Fruit fly (Drosophila melanogaster) whole organism, embryonic: ENCODE measurements around the gene CG32066.
A peak's percentile ranks its signal among the peaks of the same experiment; 100 is the strongest.

Source experiments
- ATbp ChIP-seq: fragments of 200-800 bp; sonication (Bioruptor generic); optimal IDR thresholded peaks from 2 replicates; lab custom pipeline; 2017; ENCODE audit warnings: missing biosample characterization, mild to moderate bottlenecking, missing genetic modification characterization, missing genetic modification reagents
- Bdp1 ChIP-seq: fragments of 200-800 bp; sonication (Bioruptor generic); optimal IDR thresholded peaks from 3 replicates; lab custom pipeline; 2016; ENCODE audit warnings: missing biosample characterization, missing genetic modification characterization
- C15 ChIP-seq: fragments of 200-800 bp; sonication (Bioruptor generic); IDR thresholded peaks from 3 replicates; pipeline ENCODE4 v1.3.6; 2022; ENCODE audit warnings: missing biosample characterization, missing genetic modification characterization
- CG12391 ChIP-seq: fragments of 200-800 bp; sonication (Bioruptor generic); optimal IDR thresholded peaks from 3 replicates; lab custom pipeline; 2018; ENCODE audit warnings: missing biosample characterization, mild to moderate bottlenecking, missing genetic modification characterization, moderate library complexity
- CG13123 ChIP-seq: fragments of 200-800 bp; sonication (Bioruptor generic); optimal IDR thresholded peaks from 2 replicates; lab custom pipeline; 2016; ENCODE audit warnings: missing biosample characterization, missing genetic modification characterization
- CG13287 ChIP-seq: fragments of 200-800 bp; sonication (Bioruptor generic); IDR thresholded peaks from 2 replicates; pipeline ENCODE4 v1.3.6; 2022; ENCODE audit warnings: missing biosample characterization, missing genetic modification characterization; ENCODE audit not compliant: partially characterized antibody
- CG16813 ChIP-seq: fragments of 200-800 bp; sonication (Bioruptor generic); IDR thresholded peaks from 3 replicates; pipeline ENCODE4 v1.3.6; 2022; ENCODE audit warnings: missing biosample characterization, missing genetic modification characterization; ENCODE audit not compliant: partially characterized antibody
- CG16815 ChIP-seq: fragments of 200-800 bp; sonication (Bioruptor generic); optimal IDR thresholded peaks from 3 replicates; lab custom pipeline; 2017; ENCODE audit warnings: missing biosample characterization, mild to moderate bottlenecking, missing genetic modification characterization
- CG17612 ChIP-seq: fragments of 200-800 bp; sonication (Bioruptor generic); IDR thresholded peaks from 2 replicates; pipeline ENCODE4 v1.3.6; 2022; ENCODE audit warnings: missing biosample characterization, missing genetic modification characterization
- CG31224 ChIP-seq: fragments of 200-800 bp; sonication (Bioruptor generic); IDR thresholded peaks from 2 replicates; pipeline ENCODE4 v1.3.6; 2022; ENCODE audit warnings: missing biosample characterization, missing genetic modification characterization
- CG3995 ChIP-seq: fragments of 200-800 bp; sonication (Bioruptor generic); optimal IDR thresholded peaks from 3 replicates; lab custom pipeline; 2016; ENCODE audit warnings: missing biosample characterization, missing genetic modification characterization
- CG4360 ChIP-seq: fragments of 200-800 bp; sonication (Bioruptor generic); IDR thresholded peaks from 2 replicates; pipeline ENCODE4 v1.3.6; 2022; ENCODE audit warnings: missing biosample characterization, missing genetic modification characterization
- CG4617 ChIP-seq: fragments of 200-800 bp; sonication (Bioruptor generic); optimal IDR thresholded peaks from 3 replicates; lab custom pipeline; 2016; ENCODE audit warnings: missing biosample characterization, missing genetic modification characterization, borderline replicate concordance
- CG4820 ChIP-seq: fragments of 200-800 bp; sonication (Bioruptor generic); optimal IDR thresholded peaks from 3 replicates; lab custom pipeline; 2016; ENCODE audit warnings: missing biosample characterization, missing genetic modification characterization
- CG6791 ChIP-seq: fragments of 200-800 bp; sonication (Bioruptor generic); IDR thresholded peaks from 3 replicates; pipeline ENCODE4 v1.3.6; 2022; ENCODE audit warnings: missing biosample characterization, missing genetic modification characterization; ENCODE audit not compliant: partially characterized antibody
- CG7963 ChIP-seq: fragments of 200-800 bp; sonication (Bioruptor generic); IDR thresholded peaks from 3 replicates; pipeline ENCODE4 v1.3.6; 2022; ENCODE audit warnings: missing biosample characterization, missing genetic modification characterization; ENCODE audit not compliant: partially characterized antibody
- CG9609 ChIP-seq: fragments of 200-800 bp; sonication (Bioruptor generic); optimal IDR thresholded peaks from 3 replicates; lab custom pipeline; 2016; ENCODE audit warnings: missing biosample characterization, missing genetic modification characterization
- CG9797 ChIP-seq: fragments of 200-800 bp; sonication (Bioruptor generic); optimal IDR thresholded peaks from 3 replicates; lab custom pipeline; 2018; ENCODE audit warnings: missing biosample characterization, mild to moderate bottlenecking, missing genetic modification characterization
- CrebB ChIP-seq: fragments of 200-800 bp; sonication (Bioruptor generic); optimal IDR thresholded peaks from 3 replicates; lab custom pipeline; 2018; ENCODE audit warnings: missing biosample characterization, mild to moderate bottlenecking, missing genetic modification characterization
- Dad ChIP-seq: fragments of 200-800 bp; sonication (Bioruptor generic); optimal IDR thresholded peaks from 3 replicates; lab custom pipeline; 2016; ENCODE audit warnings: missing biosample characterization, missing genetic modification characterization
- Dip3 ChIP-seq: fragments of 200-800 bp; sonication (Bioruptor generic); optimal IDR thresholded peaks from 3 replicates; lab custom pipeline; 2016; ENCODE audit warnings: missing biosample characterization, missing genetic modification characterization
- Doc2 ChIP-seq: fragments of 200-800 bp; sonication (Bioruptor generic); IDR thresholded peaks from 2 replicates; pipeline ENCODE4 v1.3.6; 2022; ENCODE audit warnings: missing biosample characterization, missing genetic modification characterization
- E2f1 ChIP-seq: fragments of 200-800 bp; sonication (Bioruptor generic); IDR thresholded peaks from 2 replicates; pipeline ENCODE4 v1.3.6; 2022; ENCODE audit warnings: missing biosample characterization, missing genetic modification characterization
- Gsc ChIP-seq: fragments of 200-800 bp; sonication (Bioruptor generic); IDR thresholded peaks from 2 replicates; pipeline ENCODE4 v1.3.6; 2022; ENCODE audit warnings: missing biosample characterization, missing genetic modification characterization
- Gug ChIP-seq: fragments of 200-800 bp; sonication (Bioruptor generic); IDR thresholded peaks from 4 replicates; pipeline ENCODE4 v1.3.6; 2022; ENCODE audit warnings: missing biosample characterization, missing genetic modification characterization
- Hr39 ChIP-seq: fragments of >200 bp; optimal IDR thresholded peaks from 2 replicates; lab custom pipeline; 2017
- MESR4 ChIP-seq: fragments of 200-800 bp; sonication (Bioruptor generic); optimal IDR thresholded peaks from 2 replicates; lab custom pipeline; 2018; ENCODE audit warnings: missing biosample characterization, mild to moderate bottlenecking, missing genetic modification characterization, moderate library complexity
- Max ChIP-seq: fragments of 200-800 bp; sonication (Bioruptor generic); optimal IDR thresholded peaks from 2 replicates; lab custom pipeline; 2016; ENCODE audit warnings: missing biosample characterization, mild to moderate bottlenecking, missing genetic modification characterization
- Med ChIP-seq: fragments of 200-800 bp; sonication (Bioruptor generic); peaks from one replicate; lab custom pipeline; 2016; ENCODE audit warnings: missing biosample characterization, missing genetic modification characterization, mild to moderate bottlenecking, inconsistent platforms, moderate library complexity
- Mrtf ChIP-seq: fragments of 200-800 bp; sonication (Bioruptor generic); IDR thresholded peaks from 3 replicates; pipeline ENCODE4 v1.3.6; 2022; ENCODE audit warnings: missing biosample characterization, missing genetic modification characterization
- Sin3A ChIP-seq: fragments of >200 bp; optimal IDR thresholded peaks from 2 replicates; lab custom pipeline; 2018
- Stat92E ChIP-seq, 3 experiments: fragments of >200 bp in 2 of 3; fragments of 200-800 bp in 1 of 3; sonication (Bioruptor generic) in 1 of 3; optimal IDR thresholded peaks; 2 replicates each; lab custom pipeline; 2017 to 2019; ENCODE audit warnings: missing biosample characterization in 3 of 3, missing genetic modification characterization in 3 of 3, mild to moderate bottlenecking in 1 of 3, moderate library complexity in 1 of 3
- bbx ChIP-seq: fragments of 200-800 bp; sonication (Bioruptor generic); IDR thresholded peaks from 2 replicates; pipeline ENCODE4 v1.3.6; 2022; ENCODE audit warnings: missing biosample characterization, missing genetic modification characterization; ENCODE audit not compliant: partially characterized antibody
- br ChIP-seq: fragments of >200 bp; optimal IDR thresholded peaks from 2 replicates; lab custom pipeline; 2017
- cwo ChIP-seq: fragments of 200-800 bp; sonication (Bioruptor generic); optimal IDR thresholded peaks from 3 replicates; lab custom pipeline; 2017; ENCODE audit warnings: missing biosample characterization, missing genetic modification characterization, mild to moderate bottlenecking, moderate library complexity, missing genetic modification reagents
- dati ChIP-seq: fragments of 200-800 bp; sonication (Bioruptor generic); IDR thresholded peaks from 2 replicates; pipeline ENCODE4 v1.3.6; 2022; ENCODE audit warnings: missing biosample characterization, missing genetic modification characterization
- exex ChIP-seq: fragments of 200-800 bp; sonication (Bioruptor generic); optimal IDR thresholded peaks from 4 replicates; lab custom pipeline; 2018; ENCODE audit warnings: missing biosample characterization, mild to moderate bottlenecking, missing genetic modification characterization, moderate library complexity
- eyg ChIP-seq: fragments of 200-800 bp; sonication (Bioruptor generic); optimal IDR thresholded peaks from 3 replicates; lab custom pipeline; 2016; ENCODE audit warnings: missing biosample characterization, missing genetic modification characterization
- gfzf ChIP-seq: fragments of 200-800 bp; sonication (Bioruptor generic); optimal IDR thresholded peaks from 2 replicates; lab custom pipeline; 2016; ENCODE audit warnings: missing biosample characterization, mild to moderate bottlenecking, missing genetic modification characterization, moderate library complexity
- ham ChIP-seq: fragments of 200-800 bp; sonication (Bioruptor generic); IDR thresholded peaks from 2 replicates; pipeline ENCODE4 v1.3.6; 2022; ENCODE audit warnings: missing biosample characterization, missing genetic modification characterization
- lmd ChIP-seq: fragments of 200-800 bp; sonication (Bioruptor generic); IDR thresholded peaks from 2 replicates; pipeline ENCODE4 v1.3.6; 2022; ENCODE audit warnings: missing biosample characterization, missing genetic modification characterization
- mam ChIP-seq: fragments of 200-800 bp; sonication (Bioruptor generic); optimal IDR thresholded peaks from 3 replicates; lab custom pipeline; 2016; ENCODE audit warnings: missing biosample characterization, missing genetic modification characterization
- onecut ChIP-seq: fragments of 200-800 bp; sonication (Bioruptor generic); IDR thresholded peaks from 2 replicates; pipeline ENCODE4 v1.3.6; 2022; ENCODE audit warnings: missing biosample characterization, missing genetic modification characterization
- org-1 ChIP-seq: fragments of 200-800 bp; sonication (Bioruptor generic); optimal IDR thresholded peaks from 2 replicates; lab custom pipeline; 2017; ENCODE audit warnings: missing biosample characterization, missing genetic modification characterization
- prd ChIP-seq, 3 experiments: fragments of >200 bp in 2 of 3; fragments of 200-800 bp in 1 of 3; sonication (Bioruptor generic) in 1 of 3; optimal IDR thresholded peaks in 2 of 3; IDR thresholded peaks in 1 of 3; 2 replicates in 2 of 3; 3 replicates in 1 of 3; pipeline versions ENCODE4 v1.3.6 to Lab custom; 2017 to 2022; ENCODE audit warnings: missing biosample characterization in 1 of 3, missing genetic modification characterization in 1 of 3
- scrt ChIP-seq: fragments of 200-800 bp; sonication (Bioruptor generic); optimal IDR thresholded peaks from 2 replicates; lab custom pipeline; 2018; ENCODE audit warnings: missing biosample characterization, mild to moderate bottlenecking, missing genetic modification characterization, moderate library complexity
- shn ChIP-seq: fragments of 200-800 bp; sonication (Bioruptor generic); optimal IDR thresholded peaks from 3 replicates; lab custom pipeline; 2016; ENCODE audit warnings: missing biosample characterization, missing genetic modification characterization
- sqz ChIP-seq: fragments of 200-800 bp; sonication (Bioruptor generic); optimal IDR thresholded peaks from 3 replicates; lab custom pipeline; 2018; ENCODE audit warnings: missing biosample characterization, mild to moderate bottlenecking, missing genetic modification characterization
- tio ChIP-seq: fragments of 200-800 bp; sonication (Bioruptor generic); optimal IDR thresholded peaks from 2 replicates; lab custom pipeline; 2017; ENCODE audit warnings: missing biosample characterization, missing genetic modification characterization, inconsistent platforms
- ttk ChIP-seq: fragments of 200-800 bp; sonication (Bioruptor generic); IDR thresholded peaks from 2 replicates; pipeline ENCODE4 v2.1.2; 2022; ENCODE audit warnings: missing biosample characterization, missing genetic modification characterization
- vfl ChIP-seq: fragments of 200-800 bp; sonication (Bioruptor generic); optimal IDR thresholded peaks from 2 replicates; lab custom pipeline; 2016; ENCODE audit warnings: missing biosample characterization, missing genetic modification characterization
- wor ChIP-seq: fragments of 200-800 bp; sonication (Bioruptor generic); IDR thresholded peaks from 2 replicates; pipeline ENCODE4 v1.3.6; 2022; ENCODE audit warnings: missing biosample characterization, missing genetic modification characterization

The CG32066 gene

dm6 chr3L:10679711-10680154, 18.9 kb upstream of the CG32066 start (continued):
- TF ChIP-seq prd (optimal IDR thresholded peaks at IDR 0.05; lab: Kevin White, UChicago), result no peak
- TF ChIP-seq prd (GFP tag; IDR thresholded peaks at IDR 0.05; lab: Robert Waterston, UW), result 0 out of 3 replicates have a peak, but pooled peaks have one; percentile 12
- TF ChIP-seq bbx (GFP tag; lab: Robert Waterston, UW), result no peak
- peak; percentile 7 for TF ChIP-seq CG12391 (tag; lab: Kevin White, UChicago)
- no peak for TF ChIP-seq Sin3A (lab: Kevin White, UChicago)
- no peak for TF ChIP-seq wor
- no peak for TF ChIP-seq CG13123 (GFP tag; lab: Kevin White, UChicago)
- TF ChIP-seq scrt (GFP tag; lab: Kevin White, UChicago), result no peak
- TF ChIP-seq CG17612 (GFP tag; lab: Robert Waterston, UW), result no peak
- no peak for TF ChIP-seq Stat92E (GFP tag; optimal IDR thresholded peaks at IDR 0.05; lab: Kevin White, UChicago)
- TF ChIP-seq CG3995 (GFP tag; lab: Kevin White, UChicago), result no peak
- no peak for TF ChIP-seq CG31224 (GFP tag; lab: Robert Waterston, UW)
- peak; percentile 18 for TF ChIP-seq mam (GFP tag; lab: Kevin White, UChicago)
- TF ChIP-seq CG4617 (GFP tag; lab: Kevin White, UChicago), result no peak
- TF ChIP-seq Max, result no peak
- no peak for TF ChIP-seq vfl (GFP tag; lab: Kevin White, UChicago)
- no peak for TF ChIP-seq E2f1 (GFP tag; lab: Robert Waterston, UW)
- TF ChIP-seq C15 (GFP tag; lab: Robert Waterston, UW), result no peak
- no peak for TF ChIP-seq CG9609 (GFP tag; lab: Kevin White, UChicago)
- TF ChIP-seq MESR4, result no peak
- TF ChIP-seq CG6791, result no peak
- TF ChIP-seq gfzf (GFP tag; lab: Kevin White, UChicago), result no peak
- peak; percentile 47 for TF ChIP-seq sqz (GFP tag; lab: Kevin White, UChicago)
- peak; percentile 4 for TF ChIP-seq ATbp (GFP tag; lab: Kevin White, UChicago)
- TF ChIP-seq CrebB (tag; lab: Kevin White, UChicago), result peak; percentile 18
- no peak for TF ChIP-seq Doc2
- TF ChIP-seq CG13287 (GFP tag; lab: Robert Waterston, UW), result no peak
- no peak for TF ChIP-seq onecut (GFP tag; lab: Robert Waterston, UW)
- TF ChIP-seq eyg (GFP tag; lab: Kevin White, UChicago), result no peak
- TF ChIP-seq org-1 (GFP tag; lab: Kevin White, UChicago), result peak; percentile 24
- TF ChIP-seq ttk (GFP tag; lab: Robert Waterston, UW), result no peak
- no peak for TF ChIP-seq Bdp1
- no peak for TF ChIP-seq tio (GFP tag; lab: Kevin White, UChicago)
- no peak for TF ChIP-seq Gug
- peak; percentile 75 for TF ChIP-seq Med (GFP tag; lab: Kevin White, UChicago)
- TF ChIP-seq Mrtf (GFP tag; lab: Robert Waterston, UW), result no peak
- TF ChIP-seq ham (GFP tag; lab: Robert Waterston, UW), result no peak
- TF ChIP-seq CG4820 (GFP tag; lab: Kevin White, UChicago), result no peak
- TF ChIP-seq CG9797 (GFP tag; lab: Kevin White, UChicago), result no peak
- TF ChIP-seq Hr39 (lab: Kevin White, UChicago), result no peak
- TF ChIP-seq dati (GFP tag; lab: Robert Waterston, UW), result no peak
- TF ChIP-seq Dad (GFP tag; lab: Kevin White, UChicago), result no peak
- no peak for TF ChIP-seq Dip3
- TF ChIP-seq CG16813 (GFP tag; lab: Robert Waterston, UW), result no peak
- no peak for TF ChIP-seq CG7963 (GFP tag; lab: Robert Waterston, UW)
- TF ChIP-seq lmd, result no peak
- no peak for TF ChIP-seq shn (GFP tag; lab: Kevin White, UChicago)
- TF ChIP-seq CG4360 (GFP tag; lab: Robert Waterston, UW), result peak; percentile 73
- TF ChIP-seq cwo, result no peak
- TF ChIP-seq br (lab: Kevin White, UChicago), result no peak
- TF ChIP-seq Gsc (GFP tag; lab: Robert Waterston, UW), result no peak
- no peak for TF ChIP-seq exex
- TF ChIP-seq CG16815, result no peak
